Worm (Caenorhabditis elegans) whole organism, L1 larva: ENCODE results near the gene arc-1.
A peak's percentile ranks its signal among the peaks of the same experiment; 100 is the strongest.

Experiments
- C34B4.2 ChIP-seq: sonication (generic microtip); optimal IDR thresholded peaks from 2 replicates; lab custom pipeline; 2017; ENCODE audit warnings: mild to moderate bottlenecking, missing genetic modification characterization, missing compliant biosample characterization
- ama-1 ChIP-seq: fragments of 150-350 bp; optimal IDR thresholded peaks from 2 replicates; lab custom pipeline; 2014
- blmp-1 ChIP-seq: fragments of 150-350 bp; optimal IDR thresholded peaks from 2 replicates; lab custom pipeline; 2014; ENCODE audit warnings: missing biosample characterization, missing genetic modification characterization
- ceh-8 ChIP-seq: fragments of 200-800 bp; sonication (Bioruptor generic); optimal IDR thresholded peaks from 2 replicates; lab custom pipeline; 2018; ENCODE audit warnings: mild to moderate bottlenecking, missing genetic modification characterization, moderate library complexity, missing compliant biosample characterization
- ceh-88 ChIP-seq: fragments of 200-800 bp; sonication (Bioruptor generic); IDR thresholded peaks from 2 replicates; pipeline ENCODE4 v1.3.6; 2022; ENCODE audit warnings: missing genetic modification characterization, missing compliant biosample characterization
- dsc-1 ChIP-seq: sonication (generic microtip); optimal IDR thresholded peaks from 2 replicates; lab custom pipeline; 2016; ENCODE audit warnings: mild to moderate bottlenecking, missing genetic modification characterization, missing compliant biosample characterization
- efl-1 ChIP-seq, 4 experiments: fragments of 150-350 bp; optimal IDR thresholded peaks in 3 of 4; peaks in 1 of 4; 1 replicate in 1 of 4; 2 replicates in 3 of 4; lab custom pipeline; 2014; ENCODE audit warnings: missing biosample characterization in 2 of 4, missing genetic modification characterization in 2 of 4, missing genetic modification reagents in 2 of 4
- efl-3 ChIP-seq: fragments of 200-800 bp; sonication (Bioruptor generic); optimal IDR thresholded peaks from 2 replicates; lab custom pipeline; 2018; ENCODE audit warnings: mild to moderate bottlenecking, missing genetic modification characterization, missing compliant biosample characterization
- egl-13 ChIP-seq: sonication (generic microtip); optimal IDR thresholded peaks from 2 replicates; lab custom pipeline; 2016; ENCODE audit warnings: missing genotype, missing genetic modification reagents, missing genetic modification characterization, missing compliant biosample characterization
- elt-2 ChIP-seq: sonication (generic microtip); optimal IDR thresholded peaks from 2 replicates; lab custom pipeline; 2016; ENCODE audit warnings: missing genetic modification characterization, mild to moderate bottlenecking, inconsistent platforms, missing compliant biosample characterization, missing genetic modification reagents
- ets-5 ChIP-seq: fragments of 200-800 bp; sonication (Bioruptor generic); IDR thresholded peaks from 2 replicates; pipeline ENCODE4 v1.3.6; 2022; ENCODE audit warnings: missing genetic modification characterization, missing compliant biosample characterization
- fkh-10 ChIP-seq: sonication (generic microtip); optimal IDR thresholded peaks from 2 replicates; lab custom pipeline; 2017; ENCODE audit warnings: missing biosample characterization, missing genetic modification reagents, missing genetic modification characterization
- fkh-8 ChIP-seq: sonication (generic microtip); optimal IDR thresholded peaks from 2 replicates; lab custom pipeline; 2016; ENCODE audit warnings: mild to moderate bottlenecking, missing genetic modification characterization, missing compliant biosample characterization
- hlh-17 ChIP-seq: fragments of 200-800 bp; sonication (Bioruptor generic); optimal IDR thresholded peaks from 2 replicates; lab custom pipeline; 2018; ENCODE audit warnings: missing genetic modification characterization, mild to moderate bottlenecking, missing compliant biosample characterization, moderate library complexity, borderline replicate concordance
- irx-1 ChIP-seq: sonication (generic microtip); optimal IDR thresholded peaks from 2 replicates; lab custom pipeline; 2016; ENCODE audit warnings: missing genetic modification characterization, missing compliant biosample characterization
- jun-1 ChIP-seq: fragments of 150-350 bp; optimal IDR thresholded peaks from 2 replicates; lab custom pipeline; 2014; ENCODE audit warnings: missing biosample characterization, missing genetic modification reagents, missing genetic modification characterization
- lin-15B ChIP-seq: fragments of 150-350 bp; sonication (generic microtip); optimal IDR thresholded peaks from 3 replicates; lab custom pipeline; 2014; ENCODE audit warnings: missing biosample characterization, missing genetic modification characterization
- lir-3 ChIP-seq: sonication (generic microtip); optimal IDR thresholded peaks from 2 replicates; lab custom pipeline; 2016; ENCODE audit warnings: mild to moderate bottlenecking, missing genetic modification characterization, moderate library complexity, missing compliant biosample characterization; ENCODE audit not compliant: poor library complexity
- lsy-2 ChIP-seq, 2 experiments: fragments of 150-350 bp; optimal IDR thresholded peaks; 2 replicates each; lab custom pipeline; 2014; ENCODE audit warnings: missing biosample characterization in 2 of 2, missing genetic modification characterization in 2 of 2
- mdl-1 ChIP-seq, 2 experiments: fragments of 150-350 bp; optimal IDR thresholded peaks; 2 replicates each; lab custom pipeline; 2014 to 2017; ENCODE audit warnings: missing biosample characterization in 2 of 2, missing genetic modification characterization in 2 of 2, inconsistent platforms in 1 of 2
- mef-2 ChIP-seq: fragments of 150-350 bp; optimal IDR thresholded peaks from 2 replicates; lab custom pipeline; 2014; ENCODE audit warnings: missing biosample characterization, missing genetic modification characterization
- nhr-11 ChIP-seq: fragments of 150-350 bp; optimal IDR thresholded peaks from 2 replicates; lab custom pipeline; 2014; ENCODE audit warnings: missing biosample characterization, missing genetic modification characterization
- nhr-12 ChIP-seq: sonication (generic microtip); optimal IDR thresholded peaks from 2 replicates; lab custom pipeline; 2017; ENCODE audit warnings: missing biosample characterization, missing genetic modification characterization
- nhr-19 ChIP-seq: fragments of 200-800 bp; sonication (Bioruptor generic); conservative IDR thresholded peaks from 2 replicates; pipeline ENCODE4 v1.3.6; 2022; ENCODE audit warnings: missing genetic modification characterization, missing compliant biosample characterization
- nhr-20 ChIP-seq: sonication (generic microtip); optimal IDR thresholded peaks from 2 replicates; lab custom pipeline; 2016; ENCODE audit warnings: mild to moderate bottlenecking, missing genetic modification characterization, missing compliant biosample characterization
- nhr-47 ChIP-seq: sonication (generic microtip); optimal IDR thresholded peaks from 2 replicates; lab custom pipeline; 2016; ENCODE audit warnings: mild to moderate bottlenecking, missing genetic modification characterization, moderate library complexity, missing compliant biosample characterization
- nhr-71 ChIP-seq: sonication (generic microtip); optimal IDR thresholded peaks from 2 replicates; lab custom pipeline; 2016; ENCODE audit warnings: mild to moderate bottlenecking, missing genetic modification characterization, moderate library complexity, missing compliant biosample characterization
- nhr-84 ChIP-seq: sonication (generic microtip); optimal IDR thresholded peaks from 2 replicates; lab custom pipeline; 2017; ENCODE audit warnings: missing biosample characterization, missing genetic modification characterization
- nhr-85 ChIP-seq: sonication (generic microtip); peaks from one replicate; lab custom pipeline; 2016; ENCODE audit warnings: missing genetic modification characterization, inconsistent platforms, missing compliant biosample characterization
- pax-3 ChIP-seq: fragments of 200-800 bp; sonication (Bioruptor generic); optimal IDR thresholded peaks from 2 replicates; lab custom pipeline; 2018; ENCODE audit warnings: mild to moderate bottlenecking, missing genetic modification characterization, moderate library complexity, missing compliant biosample characterization
- swsn-7 ChIP-seq: sonication (generic microtip); optimal IDR thresholded peaks from 2 replicates; lab custom pipeline; 2016; ENCODE audit warnings: missing genetic modification characterization, missing compliant biosample characterization
- unc-62 ChIP-seq: fragments of 150-350 bp; optimal IDR thresholded peaks from 2 replicates; lab custom pipeline; 2014; ENCODE audit warnings: missing biosample characterization, missing genetic modification reagents, missing genetic modification characterization
- ztf-11 ChIP-seq, 2 experiments: sonication (generic microtip); optimal IDR thresholded peaks; 2 replicates each; lab custom pipeline; 2016 to 2017; ENCODE audit warnings: missing genetic modification characterization in 2 of 2, missing biosample characterization in 1 of 2, missing compliant biosample characterization in 1 of 2
- ztf-4 ChIP-seq: fragments of 150-350 bp; optimal IDR thresholded peaks from 2 replicates; lab custom pipeline; 2014; ENCODE audit warnings: missing biosample characterization, missing genetic modification characterization

arc-1 gene

DNA sequence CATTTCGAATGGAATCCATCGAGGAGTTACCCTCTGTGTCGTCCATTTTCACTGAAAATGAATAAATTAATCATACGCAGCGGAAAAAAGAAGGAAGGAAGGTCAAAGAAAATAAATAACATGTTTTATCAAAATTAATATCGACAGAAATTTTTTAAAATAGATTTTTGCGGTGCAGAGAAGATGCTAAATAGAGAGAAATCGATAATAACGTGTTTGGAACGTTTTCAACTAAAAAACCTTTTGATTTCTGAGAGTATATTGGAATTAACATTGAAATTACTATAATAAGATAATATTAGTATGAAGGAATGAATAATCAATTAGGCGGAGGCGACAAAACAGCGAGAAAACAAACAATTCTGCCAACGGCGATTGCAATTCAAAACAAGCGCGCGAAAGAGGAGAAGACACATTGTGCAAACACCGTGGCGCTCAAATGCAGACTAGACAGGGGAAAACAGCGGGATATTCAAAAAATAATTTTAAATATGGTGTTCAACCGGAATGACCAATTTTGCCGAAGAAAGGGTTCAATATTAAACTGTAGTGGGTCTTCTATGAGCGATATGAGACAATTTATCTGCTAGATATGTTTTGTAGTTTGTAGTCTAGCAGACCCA, 41.8 kb downstream of the arc-1 start, which contains the start of gene wee-1.3 (continued):
- TF ChIP-seq efl-3 (no peak), blmp-1 (tag; lab: Kevin White, UChicago) (peak; percentile 77), pax-3 (tag; lab: Kevin White, UChicago) (peak; percentile 44), fkh-8 (peak; percentile 75), ama-1 (no peak), lin-15B (tag; lab: Kevin White, UChicago) (peak; percentile 73)

DNA sequence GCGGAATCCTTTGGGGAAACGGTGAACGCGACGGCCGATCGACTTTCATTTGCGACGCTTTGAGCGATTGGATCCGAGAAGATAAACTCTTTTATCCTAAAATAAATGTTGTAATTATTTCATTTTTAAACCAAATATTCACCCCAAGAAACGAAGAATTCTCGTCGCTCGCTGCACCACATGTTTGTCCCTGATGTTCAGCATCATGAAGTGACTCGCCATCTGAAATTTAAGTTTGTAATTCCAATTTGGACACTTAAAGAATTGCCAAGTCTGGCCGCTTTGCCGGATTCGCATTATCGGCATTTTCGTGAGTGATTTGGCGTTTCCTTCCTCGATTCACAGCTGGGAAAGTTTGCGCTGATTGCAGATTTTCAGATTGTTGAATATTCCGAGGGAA, 43.1 kb downstream of the arc-1 start, which contains the start of gene Y53C12A.6:
Y53C12A.6 (minus strand) TSS at position 101 of the 400 bp plus-strand sequence.
- TF ChIP-seq mdl-1 (tag; optimal IDR thresholded peaks at IDR 0.05; lab: Kevin White, UChicago) (no peak), mef-2 (no peak), ztf-4 (tag; lab: Kevin White, UChicago) (no peak), irx-1 (no peak), nhr-20 (tag; lab: Kevin White, UChicago) (no peak), unc-62 (GFP tag; lab: Kevin White, UChicago) (no peak), elt-2 (tag; lab: Kevin White, UChicago) (no peak), ceh-8 (no peak), ztf-11 (tag; optimal IDR thresholded peaks at IDR 0.05; lab: Kevin White, UChicago) (no peak), nhr-84 (tag; lab: Kevin White, UChicago) (no peak), fkh-10 (GFP tag; lab: Kevin White, UChicago) (no peak), nhr-11 (tag; lab: Kevin White, UChicago) (no peak), nhr-85 (tag; lab: Kevin White, UChicago) (no peak), dsc-1 (tag; lab: Kevin White, UChicago) (no peak), egl-13 (tag; lab: Kevin White, UChicago) (no peak), nhr-19 (GFP tag; lab: Robert Waterston, UW) (no peak), ceh-88 (GFP tag; lab: Robert Waterston, UW) (no peak), lsy-2 (tag; optimal IDR thresholded peaks at IDR 0.05; lab: Kevin White, UChicago) (no peak)
- TF ChIP-seq, all 84 proteins: peak for 0

ce11 chrII:9718631-9719252, 44.0 kb downstream of the arc-1 start, which contains the start of gene Y53C12A.11:
TSS of gene Y53C12A.11 (minus strand) at chrII:9718698.
- TF ChIP-seq nhr-19 (GFP tag; lab: Robert Waterston, UW) (peak; percentile 41), nhr-71 (tag; lab: Kevin White, UChicago) (peak; percentile 26), nhr-47 (tag; lab: Kevin White, UChicago) (peak; percentile 5), lsy-2 (tag; optimal IDR thresholded peaks at IDR 0.05; lab: Kevin White, UChicago) (peak in 1 of 2 experiments; percentile 52), efl-1 (optimal IDR thresholded peaks at IDR 0.05; lab: Kevin White, UChicago) (peak; percentile 13 to 39), efl-1 (GFP tag; optimal IDR thresholded peaks at IDR 0.05 in 1 of 2; lab: Kevin White, UChicago) (peak in 1 of 2 experiments; percentile 70)
- TF ChIP-seq, all 84 proteins: peak for 5; not testable (repeated sequence) for 79

ce11 chrII:9724464-9724863, 49.7 kb downstream of the arc-1 start, which contains the start of gene cutl-2:
TSS of gene cutl-2 (minus strand) at chrII:9724673.
- TF ChIP-seq lir-3 (tag; lab: Kevin White, UChicago) (no peak), jun-1 (tag; lab: Kevin White, UChicago) (no peak), C34B4.2 (tag; lab: Kevin White, UChicago) (no peak), hlh-17 (GFP tag; lab: Kevin White, UChicago) (no peak), ztf-4 (tag; lab: Kevin White, UChicago) (no peak), nhr-12 (tag; lab: Kevin White, UChicago) (no peak), swsn-7 (tag; lab: Kevin White, UChicago) (no peak), ets-5 (GFP tag; lab: Robert Waterston, UW) (no peak), blmp-1 (tag; lab: Kevin White, UChicago) (no peak)
